Worm (Caenorhabditis elegans): ENCODE data around the gene lgc-17.

ce11 chrX:12168765-12169164, 47.4 kb downstream of the lgc-17 start:
- TF ChIP-seq Y53F4B.3 (GFP tag; IDR thresholded peaks at IDR 0.05) (no peak), Y56A3A.18 (GFP tag; IDR thresholded peaks at IDR 0.05) (no peak), ceh-40 (GFP tag; IDR thresholded peaks at IDR 0.05) (no peak), madf-3 (GFP tag; IDR thresholded peaks at IDR 0.05) (0 out of 2 replicates have a peak, but pooled peaks have one; percentile 17), pha-4 (tag; optimal IDR thresholded peaks at IDR 0.05) (no peak), unc-62 (GFP tag; optimal IDR thresholded peaks at IDR 0.05) (no peak), chd-7 (tag; optimal IDR thresholded peaks at IDR 0.05) (no peak), him-1 (tag; optimal IDR thresholded peaks at IDR 0.05) (no peak), F52B5.7 (tag; optimal IDR thresholded peaks at IDR 0.05) (no peak), Y67H2A.10 (GFP tag; conservative IDR thresholded peaks at IDR 0.05) (no peak)
